Worm (Caenorhabditis elegans) whole organism, L3 larva: ENCODE measurements around the gene acr-14.

Experiments used
- R02D3.7 ChIP-seq: fragments of 150-350 bp; optimal IDR thresholded peaks from 2 replicates; lab custom pipeline; 2014; ENCODE audit warnings: missing biosample characterization, missing genetic modification characterization
- ZK546.5 ChIP-seq: sonication (generic microtip); optimal IDR thresholded peaks from 2 replicates; lab custom pipeline; 2017; ENCODE audit warnings: missing biosample characterization, missing genetic modification characterization
- aly-2 ChIP-seq: fragments of 150-350 bp; optimal IDR thresholded peaks from 2 replicates; lab custom pipeline; 2014; ENCODE audit warnings: missing biosample characterization, missing genetic modification characterization
- ama-1 ChIP-seq: fragments of 150-350 bp; optimal IDR thresholded peaks from 2 replicates; lab custom pipeline; 2018
- ceh-16 ChIP-seq: sonication (generic microtip); optimal IDR thresholded peaks from 2 replicates; lab custom pipeline; 2017; ENCODE audit warnings: missing biosample characterization, missing genetic modification characterization
- ceh-28 ChIP-seq: fragments of 150-350 bp; optimal IDR thresholded peaks from 2 replicates; lab custom pipeline; 2014; ENCODE audit warnings: missing biosample characterization, missing genetic modification reagents, missing genetic modification characterization
- ceh-82 ChIP-seq: fragments of 150-350 bp; optimal IDR thresholded peaks from 2 replicates; lab custom pipeline; 2014; ENCODE audit warnings: missing biosample characterization, missing genetic modification characterization
- ceh-9 ChIP-seq: sonication (generic microtip); optimal IDR thresholded peaks from 2 replicates; lab custom pipeline; 2018; ENCODE audit warnings: missing biosample characterization, missing genetic modification characterization
- daf-12 ChIP-seq: fragments of 150-350 bp; optimal IDR thresholded peaks from 2 replicates; lab custom pipeline; 2014; ENCODE audit warnings: missing biosample characterization, missing genetic modification reagents, missing genetic modification characterization
- egl-27 ChIP-seq: sonication (generic microtip); optimal IDR thresholded peaks from 4 replicates; lab custom pipeline; 2017; ENCODE audit warnings: missing biosample characterization, missing genetic modification reagents, missing genetic modification characterization
- egl-5 ChIP-seq: fragments of 150-350 bp; optimal IDR thresholded peaks from 2 replicates; lab custom pipeline; 2017; ENCODE audit warnings: missing biosample characterization, missing genetic modification reagents, missing genetic modification characterization, inconsistent platforms
- elt-1 ChIP-seq: fragments of 150-350 bp; optimal IDR thresholded peaks from 2 replicates; lab custom pipeline; 2014; ENCODE audit warnings: missing biosample characterization, missing genetic modification characterization
- elt-2 ChIP-seq: sonication (generic microtip); optimal IDR thresholded peaks from 2 replicates; lab custom pipeline; 2016; ENCODE audit warnings: missing genetic modification reagents, mild to moderate bottlenecking, missing genetic modification characterization, missing compliant biosample characterization
- elt-3 ChIP-seq, 3 experiments: fragments of 150-350 bp in 1 of 3; sonication (generic microtip) in 2 of 3; optimal IDR thresholded peaks; 2 replicates in 2 of 3; 4 replicates in 1 of 3; lab custom pipeline; 2014 to 2017; ENCODE audit warnings: missing biosample characterization in 3 of 3, missing genetic modification characterization in 3 of 3
- eor-1 ChIP-seq, 2 experiments: fragments of 150-350 bp; optimal IDR thresholded peaks; 2 replicates each; lab custom pipeline; 2014 to 2018; ENCODE audit warnings: missing biosample characterization in 2 of 2, missing genetic modification characterization in 2 of 2
- fkh-2 ChIP-seq: fragments of 150-350 bp; optimal IDR thresholded peaks from 2 replicates; lab custom pipeline; 2014; ENCODE audit warnings: missing biosample characterization, missing genetic modification reagents, missing genetic modification characterization
- fos-1 ChIP-seq: fragments of 150-350 bp; optimal IDR thresholded peaks from 2 replicates; lab custom pipeline; 2014; ENCODE audit warnings: missing biosample characterization, missing genetic modification characterization
- hmg-11 ChIP-seq: sonication (generic microtip); optimal IDR thresholded peaks from 2 replicates; lab custom pipeline; 2016; ENCODE audit warnings: missing genetic modification characterization, missing compliant biosample characterization
- jun-1 ChIP-seq: fragments of 150-350 bp; optimal IDR thresholded peaks from 2 replicates; lab custom pipeline; 2014; ENCODE audit warnings: missing biosample characterization, missing genetic modification reagents, missing genetic modification characterization
- lin-15B ChIP-seq: fragments of 150-350 bp; optimal IDR thresholded peaks from 2 replicates; lab custom pipeline; 2014; ENCODE audit warnings: missing biosample characterization, missing genetic modification characterization
- lin-39 ChIP-seq: fragments of 150-350 bp; optimal IDR thresholded peaks from 2 replicates; lab custom pipeline; 2018; ENCODE audit warnings: missing biosample characterization, missing genetic modification reagents, missing genetic modification characterization
- lsy-12 ChIP-seq: sonication (generic microtip); optimal IDR thresholded peaks from 2 replicates; lab custom pipeline; 2016; ENCODE audit warnings: mild to moderate bottlenecking, missing genetic modification characterization, missing compliant biosample characterization
- mdl-1 ChIP-seq: fragments of 150-350 bp; optimal IDR thresholded peaks from 2 replicates; lab custom pipeline; 2014; ENCODE audit warnings: missing biosample characterization, missing genetic modification characterization
- mml-1 ChIP-seq: fragments of 150-350 bp; sonication (generic microtip); optimal IDR thresholded peaks from 3 replicates; lab custom pipeline; 2014; ENCODE audit warnings: missing biosample characterization, missing genetic modification characterization
- nfya-1 ChIP-seq: sonication (generic microtip); optimal IDR thresholded peaks from 2 replicates; lab custom pipeline; 2017; ENCODE audit warnings: missing genetic modification characterization, mild to moderate bottlenecking, missing compliant biosample characterization, antibody characterized with exemption, moderate library complexity; ENCODE audit not compliant: insufficient read depth
- nhr-11 ChIP-seq: fragments of 150-350 bp; optimal IDR thresholded peaks from 2 replicates; lab custom pipeline; 2014; ENCODE audit warnings: missing biosample characterization, missing genetic modification characterization
- nhr-12 ChIP-seq: fragments of 150-350 bp; optimal IDR thresholded peaks from 2 replicates; lab custom pipeline; 2014; ENCODE audit warnings: missing biosample characterization, missing genetic modification characterization
- nhr-23 ChIP-seq: fragments of 150-350 bp; optimal IDR thresholded peaks from 2 replicates; lab custom pipeline; 2014; ENCODE audit warnings: missing biosample characterization, missing genetic modification reagents, missing genetic modification characterization
- nhr-237 ChIP-seq: fragments of 150-350 bp; optimal IDR thresholded peaks from 2 replicates; lab custom pipeline; 2014; ENCODE audit warnings: missing biosample characterization, missing genetic modification characterization
- nhr-25 ChIP-seq: sonication (generic microtip); optimal IDR thresholded peaks from 2 replicates; lab custom pipeline; 2017; ENCODE audit warnings: missing biosample characterization, missing genetic modification characterization
- nhr-28 ChIP-seq: fragments of 150-350 bp; optimal IDR thresholded peaks from 2 replicates; lab custom pipeline; 2014; ENCODE audit warnings: missing biosample characterization, missing genetic modification characterization
- nhr-43 ChIP-seq: sonication (generic microtip); optimal IDR thresholded peaks from 2 replicates; lab custom pipeline; 2016; ENCODE audit warnings: mild to moderate bottlenecking, missing genetic modification characterization, missing compliant biosample characterization; ENCODE audit not compliant: poor library complexity, severe bottlenecking
- nhr-67 ChIP-seq: fragments of 150-350 bp; optimal IDR thresholded peaks from 2 replicates; lab custom pipeline; 2014; ENCODE audit warnings: missing biosample characterization, missing genetic modification characterization
- nhr-76 ChIP-seq: fragments of 150-350 bp; sonication (generic microtip); optimal IDR thresholded peaks from 5 replicates; lab custom pipeline; 2014; ENCODE audit warnings: missing biosample characterization, missing genetic modification characterization
- nhr-77 ChIP-seq: fragments of 150-350 bp; optimal IDR thresholded peaks from 2 replicates; lab custom pipeline; 2014; ENCODE audit warnings: missing biosample characterization, missing genetic modification characterization
- pha-4 ChIP-seq: fragments of 150-350 bp; optimal IDR thresholded peaks from 2 replicates; lab custom pipeline; 2014; ENCODE audit warnings: missing biosample characterization, missing genetic modification reagents, missing genetic modification characterization
- pqm-1 ChIP-seq: fragments of 150-350 bp; optimal IDR thresholded peaks from 2 replicates; lab custom pipeline; 2017; ENCODE audit warnings: missing biosample characterization, missing genetic modification characterization, inconsistent platforms
- sea-2 ChIP-seq: fragments of 150-350 bp; sonication (generic microtip); optimal IDR thresholded peaks from 4 replicates; lab custom pipeline; 2014; ENCODE audit warnings: missing biosample characterization, missing genetic modification reagents, missing genetic modification characterization
- snpc-4 ChIP-seq: fragments of 150-350 bp; optimal IDR thresholded peaks from 2 replicates; lab custom pipeline; 2014; ENCODE audit warnings: missing biosample characterization, missing genetic modification characterization
- tbx-2 ChIP-seq: sonication (generic microtip); optimal IDR thresholded peaks from 2 replicates; lab custom pipeline; 2016; ENCODE audit warnings: mild to moderate bottlenecking, missing genetic modification characterization, missing compliant biosample characterization
- unc-62 ChIP-seq: fragments of 150-350 bp; sonication (generic microtip); optimal IDR thresholded peaks from 4 replicates; lab custom pipeline; 2014; ENCODE audit warnings: missing biosample characterization, missing genetic modification reagents, missing genetic modification characterization
- zag-1 ChIP-seq: fragments of 150-350 bp; optimal IDR thresholded peaks from 2 replicates; lab custom pipeline; 2014; ENCODE audit warnings: missing biosample characterization, missing genetic modification characterization
- ztf-11 ChIP-seq: fragments of 150-350 bp; optimal IDR thresholded peaks from 2 replicates; lab custom pipeline; 2014; ENCODE audit warnings: missing biosample characterization, missing genetic modification characterization
- ztf-4 ChIP-seq: fragments of 150-350 bp; optimal IDR thresholded peaks from 2 replicates; lab custom pipeline; 2014; ENCODE audit warnings: missing biosample characterization, missing genetic modification characterization

acr-14 gene

DNA sequence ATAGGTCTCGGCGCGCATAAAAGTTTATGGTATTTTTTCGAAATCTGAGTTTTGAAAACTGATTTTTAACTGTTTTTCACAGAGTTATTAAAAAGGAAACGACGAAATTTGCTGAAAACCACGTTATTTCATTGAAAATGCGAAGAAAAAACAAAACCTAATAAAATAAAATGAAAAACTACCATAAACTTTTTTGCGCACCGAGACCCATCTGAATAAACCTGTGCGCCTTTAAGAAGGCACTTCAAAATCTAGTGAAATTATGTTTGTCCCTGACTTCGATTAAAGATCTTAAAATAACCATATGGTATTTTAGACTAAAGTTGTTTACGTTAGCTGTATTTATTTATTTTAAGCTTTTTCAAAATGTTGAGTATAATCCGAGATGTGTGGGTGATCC, 49.2 kb downstream of the acr-14 start:
- TF ChIP-seq nhr-76 (tag; lab: Kevin White, UChicago) (no peak), ztf-11 (tag; lab: Kevin White, UChicago) (no peak)

DNA sequence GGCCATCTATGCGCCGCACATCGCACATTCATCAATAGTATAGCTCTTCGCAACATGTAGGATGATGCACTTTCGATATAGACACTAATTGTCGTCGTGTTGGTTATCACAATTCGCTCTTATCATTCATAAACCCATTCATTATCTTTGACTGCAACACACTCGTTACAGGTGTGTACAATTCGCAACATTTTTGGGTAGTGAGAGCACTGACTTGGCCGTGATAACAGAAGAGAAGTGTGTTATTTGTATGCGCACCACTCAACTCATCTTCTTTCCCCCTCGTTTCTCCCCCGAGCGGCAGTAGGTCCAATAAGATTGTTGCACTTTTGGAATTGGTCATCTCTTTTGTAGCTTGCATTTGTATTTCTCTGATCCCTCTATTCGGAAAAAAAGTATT, 49.7 kb downstream of the acr-14 start:
- TF ChIP-seq R02D3.7 (tag; lab: Kevin White, UChicago) (no peak), nhr-76 (tag; lab: Kevin White, UChicago) (no peak), eor-1 (tag; optimal IDR thresholded peaks at IDR 0.05; lab: Kevin White, UChicago) (no peak), sea-2 (GFP tag; lab: Kevin White, UChicago) (no peak), nfya-1 (tag; lab: Kevin White, UChicago) (peak; percentile 4), ceh-82 (tag; lab: Kevin White, UChicago) (no peak), nhr-11 (no peak), elt-3 (tag; optimal IDR thresholded peaks at IDR 0.05; lab: Kevin White, UChicago) (no peak), ama-1 (lab: Kevin White, UChicago) (no peak), nhr-67 (tag; lab: Kevin White, UChicago) (no peak), fos-1 (tag; lab: Kevin White, UChicago) (no peak), unc-62 (GFP tag; lab: Kevin White, UChicago) (no peak), nhr-77 (no peak), lin-15B (tag; lab: Kevin White, UChicago) (no peak), ceh-16 (no peak), nhr-25 (tag; lab: Kevin White, UChicago) (no peak), nhr-12 (tag; lab: Kevin White, UChicago) (no peak), ztf-4 (tag; lab: Kevin White, UChicago) (no peak), ZK546.5 (tag; lab: Kevin White, UChicago) (no peak), mml-1 (no peak), nhr-237 (tag; lab: Kevin White, UChicago) (no peak), snpc-4 (tag; lab: Kevin White, UChicago) (no peak), elt-2 (tag; lab: Kevin White, UChicago) (peak; percentile 93), jun-1 (tag; lab: Kevin White, UChicago) (peak; percentile 65), nhr-28 (no peak), ztf-11 (tag; lab: Kevin White, UChicago) (no peak), fkh-2 (tag; lab: Kevin White, UChicago) (no peak), hmg-11 (tag; lab: Kevin White, UChicago) (no peak), nhr-23 (tag; lab: Kevin White, UChicago) (no peak), ceh-28 (no peak), ceh-9 (tag; lab: Kevin White, UChicago) (no peak), aly-2 (no peak), daf-12 (tag; lab: Kevin White, UChicago) (no peak), egl-27 (tag; lab: Kevin White, UChicago) (no peak), nhr-43 (tag; lab: Kevin White, UChicago) (no peak), tbx-2 (no peak), lin-39 (tag; lab: Kevin White, UChicago) (peak; percentile 23), pha-4 (tag; lab: Kevin White, UChicago) (peak; percentile 82), lsy-12 (tag; lab: Kevin White, UChicago) (no peak), zag-1 (tag; lab: Kevin White, UChicago) (no peak), mdl-1 (tag; lab: Kevin White, UChicago) (no peak), pqm-1 (tag; lab: Kevin White, UChicago) (peak; percentile 95), elt-1 (tag; lab: Kevin White, UChicago) (no peak), egl-5 (no peak)
